Worm (Caenorhabditis elegans) whole organism, dauer: ENCODE measurements around the gene F58H1.8.

Source experiments
- unc-62 ChIP-seq: sonication (generic microtip); optimal IDR thresholded peaks from 2 replicates; lab custom pipeline; 2017; ENCODE audit warnings: missing biosample characterization, missing genetic modification reagents, missing genetic modification characterization

The F58H1.8 gene

DNA sequence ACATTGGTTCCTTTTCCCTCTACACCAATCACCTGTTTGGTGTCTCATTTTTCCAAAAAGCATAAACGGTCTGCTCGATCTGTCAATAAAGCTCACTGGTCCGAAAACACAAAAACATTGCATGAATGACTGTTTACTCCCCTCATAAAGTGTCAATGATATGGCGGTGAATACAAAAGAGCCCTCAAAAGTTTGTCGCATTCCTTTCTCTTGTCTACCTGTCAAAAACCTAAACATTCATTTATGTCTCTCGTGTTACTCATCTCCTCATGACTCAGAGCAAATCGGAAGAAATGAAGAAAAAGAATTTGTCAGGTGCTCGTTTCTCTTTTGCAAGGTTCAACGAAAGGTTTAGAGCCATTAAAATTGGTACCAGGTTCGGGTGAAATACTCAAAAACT, 16.3 kb downstream of the F58H1.8 start:
- TF ChIP-seq unc-62 (GFP tag; lab: Kevin White, UChicago), result no peak

DNA sequence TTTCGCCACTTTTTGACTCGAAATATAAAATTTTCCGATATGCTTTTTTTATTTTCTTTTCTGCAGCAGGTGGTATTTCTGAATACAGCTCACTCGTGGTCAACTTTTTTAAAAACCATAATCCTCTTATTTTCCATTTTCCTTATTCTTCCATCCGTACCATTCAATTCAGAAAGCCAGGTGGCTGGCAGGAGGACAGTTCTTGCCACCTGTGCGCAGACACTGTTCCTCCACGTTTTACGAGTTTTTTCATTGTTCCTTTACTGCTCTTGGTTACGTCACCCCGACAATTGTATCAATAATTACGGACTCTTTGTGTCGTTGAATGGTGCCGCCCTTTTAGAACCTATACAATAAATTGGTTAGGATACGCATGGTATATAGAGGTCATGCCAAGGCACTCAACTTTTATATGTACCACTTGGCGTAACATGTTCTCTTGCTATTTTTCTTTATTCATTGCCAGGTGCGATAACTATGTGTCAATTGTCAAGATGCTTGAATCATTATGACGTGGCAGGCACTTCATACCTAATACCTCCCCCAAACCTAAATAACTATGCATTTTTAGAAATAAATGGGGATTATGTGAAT, 18.0 kb downstream of the F58H1.8 start:
- TF ChIP-seq unc-62 (GFP tag; lab: Kevin White, UChicago), result no peak

- no peak for TF ChIP-seq unc-62 (GFP tag; lab: Kevin White, UChicago)
Observed at ce11 chrV:11953621-11954020, 18.7 kb downstream of the F58H1.8 start.

DNA sequence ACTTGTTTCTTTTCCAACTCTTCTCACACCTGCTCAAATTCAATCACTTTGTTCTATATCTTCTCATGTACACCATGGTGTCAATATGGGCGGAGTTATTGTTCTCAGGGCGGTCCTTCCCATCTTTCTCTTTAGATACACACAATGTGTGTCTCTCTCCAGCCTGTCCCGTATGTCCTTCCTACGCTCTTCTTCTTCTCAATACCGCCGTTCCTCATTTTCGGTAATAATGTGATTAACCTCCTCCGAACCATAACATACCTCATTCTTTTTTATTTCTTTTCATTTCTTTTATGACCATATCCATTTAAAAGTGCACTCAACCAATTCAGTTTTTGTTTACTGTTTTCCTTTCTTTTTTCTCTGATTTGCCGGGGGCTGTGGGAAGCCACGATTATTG, 20.7 kb downstream of the F58H1.8 start:
- no peak for TF ChIP-seq unc-62 (GFP tag; lab: Kevin White, UChicago)

- TF ChIP-seq unc-62 (GFP tag; lab: Kevin White, UChicago), result no peak
Observed at ce11 chrV:11958343-11959291, 23.7 kb downstream of the F58H1.8 start, which contains the start of gene F58H1.5. Gene F58H1.5 (plus strand): TSS chrV:11958393.

ce11 chrV:11960084-11960830, 25.3 kb downstream of the F58H1.8 start:
- TF ChIP-seq unc-62 (GFP tag; lab: Kevin White, UChicago), result no peak

- TF ChIP-seq unc-62 (GFP tag; lab: Kevin White, UChicago), result no peak
Observed at ce11 chrV:11960831-11961190, 25.9 kb downstream of the F58H1.8 start.

DNA sequence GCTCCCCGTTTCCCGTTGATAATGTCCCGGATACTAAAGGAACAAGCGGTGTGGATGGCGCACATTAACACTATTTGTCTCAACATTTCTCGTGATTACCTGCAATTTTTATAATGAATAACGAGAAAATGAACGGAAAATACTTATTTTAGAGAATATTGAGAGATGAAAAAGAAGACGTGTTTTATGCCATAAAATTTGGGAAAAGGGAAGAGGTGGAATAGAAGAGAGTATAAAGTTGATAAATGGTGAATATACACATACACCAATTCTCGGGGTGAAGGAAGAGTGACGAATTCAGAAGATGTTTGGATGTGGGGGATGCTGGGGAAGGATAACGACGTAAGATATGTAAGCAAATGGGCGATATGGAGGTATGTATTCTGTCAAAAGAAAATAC, 29.8 kb downstream of the F58H1.8 start, which contains the start of gene F58H1.7:
Gene F58H1.7, minus strand, starts transcription at position 101 of the 400 bp plus-strand sequence.
- no peak for TF ChIP-seq unc-62 (GFP tag; lab: Kevin White, UChicago)

DNA sequence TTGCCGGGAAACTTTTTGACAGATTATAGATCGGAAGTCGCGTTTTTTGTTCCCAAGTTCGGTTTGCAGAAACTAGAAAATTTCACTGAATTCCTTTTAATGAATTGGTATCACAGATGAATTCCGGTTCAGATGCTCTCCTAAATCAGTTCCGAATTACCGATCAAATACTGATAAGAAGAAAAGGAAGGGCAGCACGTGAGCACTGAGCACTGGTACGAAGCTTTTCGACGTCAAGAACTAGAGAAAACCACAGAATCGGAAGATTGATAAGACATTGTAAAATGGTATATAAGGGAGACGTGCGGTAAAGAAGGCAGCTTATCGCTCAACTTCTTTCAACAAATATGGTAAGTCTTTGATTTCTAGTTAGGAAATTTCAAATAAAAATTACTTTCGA, 40.3 kb downstream of the F58H1.8 start, which contains the start of gene cpr-1:
Gene cpr-1, plus strand, starts transcription at position 319 of the 400 bp plus-strand sequence.
- no peak for TF ChIP-seq unc-62 (GFP tag; lab: Kevin White, UChicago)

DNA sequence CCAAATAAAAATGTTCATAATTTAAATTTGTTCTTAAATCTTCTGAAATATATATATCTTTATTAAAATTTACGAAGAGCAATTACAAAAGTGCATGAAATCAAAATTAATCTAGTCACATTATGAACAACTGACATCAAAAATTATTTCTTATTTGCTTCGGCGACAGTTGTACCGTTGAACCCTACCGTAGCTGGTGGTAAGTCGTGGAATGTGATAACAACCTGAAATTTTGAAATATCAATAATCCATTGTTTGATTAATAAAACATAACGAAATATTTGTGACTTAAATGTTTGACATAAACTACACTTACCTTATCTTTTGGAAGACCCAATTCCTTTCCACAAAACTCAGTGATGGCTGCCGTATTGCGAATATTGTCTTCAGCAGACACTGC, 41.8 kb downstream of the F58H1.8 start:
- TF ChIP-seq unc-62 (GFP tag; lab: Kevin White, UChicago), result no peak

DNA sequence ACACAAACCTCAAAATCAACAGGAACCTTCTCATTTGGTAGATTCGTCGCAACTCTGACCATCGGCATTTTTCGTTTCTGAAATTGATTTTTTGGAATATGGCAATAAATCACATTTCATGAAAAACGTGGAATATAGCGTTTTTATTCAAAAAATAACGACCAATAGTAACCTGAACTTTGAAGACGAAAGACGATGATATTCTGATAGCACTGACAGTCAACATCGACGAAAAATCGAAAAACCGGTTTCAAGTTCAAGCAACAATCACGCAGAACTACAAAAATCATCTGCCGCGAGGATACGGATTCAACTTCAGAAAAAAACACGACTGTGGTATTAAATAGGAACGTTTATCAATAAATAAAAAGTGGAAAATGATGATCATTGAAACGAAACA, 43.2 kb downstream of the F58H1.8 start, which contains the start of gene mif-2:
Gene mif-2, minus strand, starts transcription at position 281 of the 400 bp plus-strand sequence.
- TF ChIP-seq unc-62 (GFP tag; lab: Kevin White, UChicago), result no peak

DNA sequence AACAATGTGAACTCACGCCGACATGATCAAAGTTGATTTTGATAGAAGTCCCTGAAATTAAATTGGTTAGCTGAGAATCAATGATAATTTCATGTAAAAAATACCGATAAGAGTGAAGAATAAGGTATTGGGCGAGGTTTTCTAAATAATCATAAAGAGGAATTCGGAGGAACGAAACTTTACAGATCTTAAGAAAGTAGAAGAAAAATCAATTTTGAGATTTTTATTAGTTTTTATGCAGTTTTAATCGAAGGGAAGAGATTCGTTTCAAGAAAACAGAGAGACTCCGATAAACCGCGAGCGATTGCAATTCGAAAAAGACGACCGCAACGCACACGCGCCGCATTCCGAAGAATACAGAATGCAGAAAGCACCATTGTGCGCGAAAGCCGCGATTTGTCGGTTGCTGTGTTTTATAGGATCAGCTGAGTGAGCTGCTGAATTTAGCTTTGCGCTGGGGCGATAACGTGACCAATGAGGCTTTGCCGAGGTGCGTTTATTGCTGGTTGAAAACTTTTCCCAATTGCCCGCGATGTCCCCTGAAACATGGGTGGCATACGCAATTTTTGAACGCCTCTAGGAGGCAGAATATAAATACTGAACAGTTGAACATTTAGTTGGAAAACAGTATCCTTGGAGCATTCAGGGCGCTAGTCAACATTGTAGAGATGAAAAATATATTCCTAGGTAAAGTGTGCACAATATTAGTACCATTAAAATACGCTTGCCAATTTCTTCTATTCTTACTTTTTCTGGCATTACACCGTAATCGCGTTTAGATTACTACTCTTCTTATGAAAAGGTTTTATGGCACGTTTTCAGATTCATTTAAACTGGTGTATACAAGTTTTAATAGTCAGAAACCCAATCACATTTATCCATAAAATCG, 45.0 kb downstream of the F58H1.8 start, which contains the start of gene snr-4:
Gene snr-4, minus strand, starts transcription at position 51 of the 889 bp plus-strand sequence.
- TF ChIP-seq unc-62 (GFP tag; lab: Kevin White, UChicago), result no peak

- TF ChIP-seq unc-62 (GFP tag; lab: Kevin White, UChicago), result no peak
Observed at ce11 chrV:11982309-11982708, 47.4 kb downstream of the F58H1.8 start, which contains the start of gene rpt-1. Gene rpt-1 (minus strand): TSS chrV:11982397.

ce11 chrV:11985384-11985783, 50.4 kb downstream of the F58H1.8 start, which contains the start of gene mans-2:
Gene mans-2 (minus strand): TSS chrV:11985484.
- no peak for TF ChIP-seq unc-62 (GFP tag; lab: Kevin White, UChicago)
